Fruit fly (Drosophila melanogaster) whole organism, wandering third instar larva: Measurements from ENCODE around the gene CG14294.

Source experiments
- CG32264 ChIP-seq: fragments of 200-800 bp; sonication (Bioruptor generic); optimal IDR thresholded peaks from 2 replicates; lab custom pipeline; 2016; ENCODE audit warnings: missing biosample characterization, missing genetic modification characterization
- CG9705 ChIP-seq: fragments of 200-800 bp; sonication (Bioruptor generic); optimal IDR thresholded peaks from 2 replicates; lab custom pipeline; 2018; ENCODE audit warnings: missing biosample characterization, mild to moderate bottlenecking, missing genetic modification characterization
- CrebA ChIP-seq: fragments of 200-800 bp; sonication (Bioruptor generic); optimal IDR thresholded peaks from 2 replicates; lab custom pipeline; 2016; ENCODE audit warnings: missing biosample characterization, mild to moderate bottlenecking, missing genetic modification characterization, borderline replicate concordance
- Dfd ChIP-seq: fragments of >200 bp; optimal IDR thresholded peaks from 2 replicates; lab custom pipeline; 2017; ENCODE audit warnings: missing biosample characterization, missing genetic modification characterization
- Dif ChIP-seq: fragments of 200-275, 200-300 bp; sonication (Bioruptor generic); optimal IDR thresholded peaks from 2 replicates; lab custom pipeline; 2018; ENCODE audit warnings: missing biosample characterization, missing genetic modification characterization; ENCODE audit not compliant: partially characterized antibody
- HLH106 ChIP-seq: fragments of 200-800 bp; optimal IDR thresholded peaks from 3 replicates; lab custom pipeline; 2019; ENCODE audit warnings: missing biosample characterization, mild to moderate bottlenecking, missing genetic modification characterization, moderate library complexity
- Hnf4 ChIP-seq: fragments of 200-800 bp; sonication (Bioruptor generic); optimal IDR thresholded peaks from 2 replicates; lab custom pipeline; 2016; ENCODE audit warnings: missing biosample characterization, mild to moderate bottlenecking, missing genetic modification characterization
- Hr78 ChIP-seq: fragments of >200 bp; optimal IDR thresholded peaks from 2 replicates; lab custom pipeline; 2017; ENCODE audit warnings: missing biosample characterization, missing genetic modification characterization
- Hr83 ChIP-seq: fragments of 200-300 bp; sonication (Bioruptor generic); optimal IDR thresholded peaks from 2 replicates; lab custom pipeline; 2016; ENCODE audit warnings: missing biosample characterization, mild to moderate bottlenecking, missing genetic modification characterization, moderate library complexity; ENCODE audit not compliant: poor library complexity, severe bottlenecking
- Mio ChIP-seq: sonication (Bioruptor generic); optimal IDR thresholded peaks from 2 replicates; lab custom pipeline; 2016; ENCODE audit warnings: missing biosample characterization, missing genetic modification characterization
- Myc ChIP-seq: fragments of >200 bp; optimal IDR thresholded peaks from 2 replicates; lab custom pipeline; 2017
- Rel ChIP-seq, 2 experiments: fragments of 200-800 bp; sonication (Bioruptor generic) in 1 of 2; optimal IDR thresholded peaks; 2 replicates in 1 of 2; 3 replicates in 1 of 2; lab custom pipeline; 2016 to 2019; ENCODE audit warnings: mild to moderate bottlenecking in 2 of 2, missing biosample characterization in 2 of 2, missing genetic modification characterization in 2 of 2, moderate library complexity in 1 of 2
- Vsx2 ChIP-seq: fragments of 200-300, 225-300 bp; sonication (Bioruptor generic); optimal IDR thresholded peaks from 2 replicates; lab custom pipeline; 2018; ENCODE audit warnings: missing biosample characterization, missing genetic modification characterization; ENCODE audit not compliant: partially characterized antibody
- br ChIP-seq: fragments of 200-800 bp; sonication (Bioruptor generic); optimal IDR thresholded peaks from 2 replicates; lab custom pipeline; 2016; ENCODE audit warnings: missing biosample characterization, missing genetic modification characterization
- brk ChIP-seq: fragments of 200-800 bp; sonication (Bioruptor generic); optimal IDR thresholded peaks from 2 replicates; lab custom pipeline; 2016; ENCODE audit warnings: missing biosample characterization, mild to moderate bottlenecking, missing genetic modification characterization
- dmrt93B ChIP-seq: fragments of 200-800 bp; sonication (Bioruptor generic); optimal IDR thresholded peaks from 2 replicates; lab custom pipeline; 2018; ENCODE audit warnings: missing biosample characterization, mild to moderate bottlenecking, missing genetic modification characterization
- ey ChIP-seq: fragments of 200-800 bp; sonication (Bioruptor generic); optimal IDR thresholded peaks from 2 replicates; lab custom pipeline; 2016; ENCODE audit warnings: missing biosample characterization, missing genetic modification characterization
- foxo ChIP-seq, 2 experiments: fragments of 200-800 bp; sonication (Bioruptor generic); optimal IDR thresholded peaks; 2 replicates in 1 of 2; 3 replicates in 1 of 2; lab custom pipeline; 2016 to 2017; ENCODE audit warnings: missing biosample characterization in 2 of 2, missing genetic modification characterization in 2 of 2
- fru ChIP-seq: fragments of 200-800 bp; sonication (Bioruptor generic); optimal IDR thresholded peaks from 3 replicates; lab custom pipeline; 2016; ENCODE audit warnings: missing biosample characterization, mild to moderate bottlenecking, missing genetic modification characterization
- h ChIP-seq: fragments of 200-800 bp; sonication (Bioruptor generic); optimal IDR thresholded peaks from 3 replicates; lab custom pipeline; 2016; ENCODE audit warnings: missing biosample characterization, mild to moderate bottlenecking, missing genetic modification characterization
- jim ChIP-seq: fragments of 175-275, 200-325 bp; sonication (Bioruptor generic); optimal IDR thresholded peaks from 2 replicates; lab custom pipeline; 2016; ENCODE audit warnings: missing biosample characterization, mild to moderate bottlenecking, missing genetic modification characterization
- lola ChIP-seq: fragments of >200 bp; optimal IDR thresholded peaks from 2 replicates; lab custom pipeline; 2017; ENCODE audit warnings: missing biosample characterization, missing genetic modification characterization
- pan ChIP-seq: fragments of >200 bp; optimal IDR thresholded peaks from 2 replicates; lab custom pipeline; 2017
- psq ChIP-seq: fragments of 200-800 bp; sonication (Bioruptor generic); optimal IDR thresholded peaks from 3 replicates; lab custom pipeline; 2017; ENCODE audit warnings: missing biosample characterization, mild to moderate bottlenecking, missing genetic modification characterization, moderate library complexity
- sage ChIP-seq: fragments of 200-800 bp; sonication (Bioruptor generic); optimal IDR thresholded peaks from 2 replicates; lab custom pipeline; 2016; ENCODE audit warnings: missing biosample characterization, mild to moderate bottlenecking, missing genetic modification characterization
- sv ChIP-seq: fragments of 200-800 bp; sonication (Bioruptor generic); optimal IDR thresholded peaks from 3 replicates; lab custom pipeline; 2016; ENCODE audit warnings: missing biosample characterization, missing genetic modification characterization
- tai ChIP-seq: sonication (Bioruptor generic); optimal IDR thresholded peaks from 2 replicates; lab custom pipeline; 2016; ENCODE audit warnings: missing biosample characterization, missing genetic modification characterization
- usp ChIP-seq: fragments of >200 bp; optimal IDR thresholded peaks from 2 replicates; lab custom pipeline; 2017; ENCODE audit warnings: missing biosample characterization, missing genetic modification characterization
- woc ChIP-seq: sonication (Bioruptor generic); optimal IDR thresholded peaks from 2 replicates; lab custom pipeline; 2016; ENCODE audit warnings: missing biosample characterization, mild to moderate bottlenecking, missing genetic modification characterization

Gene CG14294

dm6 chr3R:18895227-18895626 lies 6.8 kb downstream of the CG14294 start:
- TF ChIP-seq h (GFP tag; lab: Kevin White, UChicago) (peak; percentile 45), Rel (GFP tag; optimal IDR thresholded peaks at IDR 0.05; lab: Kevin White, UChicago) (no peak), Rel (tag; optimal IDR thresholded peaks at IDR 0.05; lab: Kevin White, UChicago) (peak; percentile 32), fru (GFP tag; lab: Kevin White, UChicago) (no peak), foxo (GFP tag; optimal IDR thresholded peaks at IDR 0.05; lab: Kevin White, UChicago) (peak in 1 of 2 experiments; percentile 39), HLH106 (peak; percentile 75)

- no peak for TF ChIP-seq HLH106
- TF ChIP-seq tai = no peak
- no peak for TF ChIP-seq sage (GFP tag; lab: Kevin White, UChicago)
- TF ChIP-seq CrebA (GFP tag; lab: Kevin White, UChicago) = no peak
- no peak for TF ChIP-seq Dfd (GFP tag; lab: Kevin White, UChicago)
- no peak for TF ChIP-seq Vsx2 (GFP tag; lab: Kevin White, UChicago)
- no peak for TF ChIP-seq usp (GFP tag; lab: Kevin White, UChicago)
- TF ChIP-seq pan (lab: Kevin White, UChicago) = no peak
- no peak for TF ChIP-seq Mio (GFP tag; lab: Kevin White, UChicago)
- no peak for TF ChIP-seq sv (GFP tag; lab: Kevin White, UChicago)
- no peak for TF ChIP-seq woc (GFP tag; lab: Kevin White, UChicago)
- TF ChIP-seq Rel (GFP tag; optimal IDR thresholded peaks at IDR 0.05; lab: Kevin White, UChicago) = no peak
- no peak for TF ChIP-seq Rel (tag; optimal IDR thresholded peaks at IDR 0.05; lab: Kevin White, UChicago)
- no peak for TF ChIP-seq ey
- TF ChIP-seq psq (GFP tag; lab: Kevin White, UChicago) = no peak
Measured at dm6 chr3R:18875228-18875627, 26.8 kb downstream of the CG14294 start, which contains the start of gene CG14298. Gene CG14298 (plus strand): TSS chr3R:18875528.

- no peak for TF ChIP-seq CG32264
- no peak for TF ChIP-seq foxo (GFP tag; optimal IDR thresholded peaks at IDR 0.05; lab: Kevin White, UChicago)
- no peak for TF ChIP-seq CrebA (GFP tag; lab: Kevin White, UChicago)
- no peak for TF ChIP-seq Hr78 (GFP tag; lab: Kevin White, UChicago)
- TF ChIP-seq sv (GFP tag; lab: Kevin White, UChicago) = no peak
- no peak for TF ChIP-seq sage (GFP tag; lab: Kevin White, UChicago)
- no peak for TF ChIP-seq Dif (GFP tag; lab: Kevin White, UChicago)
- TF ChIP-seq Hnf4 (GFP tag; lab: Kevin White, UChicago) = no peak
- TF ChIP-seq CG9705 = no peak
- no peak for TF ChIP-seq dmrt93B (GFP tag; lab: Kevin White, UChicago)
- no peak for TF ChIP-seq Hr83 (GFP tag; lab: Kevin White, UChicago)
- no peak for TF ChIP-seq Mio (GFP tag; lab: Kevin White, UChicago)
- no peak for TF ChIP-seq jim (GFP tag; lab: Kevin White, UChicago)
- no peak for TF ChIP-seq brk (GFP tag; lab: Kevin White, UChicago)
- no peak for TF ChIP-seq woc (GFP tag; lab: Kevin White, UChicago)
- no peak for TF ChIP-seq br (GFP tag; lab: Kevin White, UChicago)
- TF ChIP-seq Myc = no peak
- no peak for TF ChIP-seq lola (GFP tag; lab: Kevin White, UChicago)
Measured at dm6 chr3R:18851698-18852097, 50.4 kb downstream of the CG14294 start, which contains the start of gene CG31226. Gene CG31226 (minus strand): TSS chr3R:18851798.
